Worm (Caenorhabditis elegans) whole organism, L4/young adult: ENCODE data around the gene hpo-26.

Experiments used
- W03F9.2 ChIP-seq: fragments of 150-350 bp; optimal IDR thresholded peaks from 2 replicates; lab custom pipeline; 2014; ENCODE audit warnings: missing biosample characterization, missing genetic modification characterization
- dao-5 ChIP-seq: sonication (generic microtip); optimal IDR thresholded peaks from 2 replicates; lab custom pipeline; 2016; ENCODE audit warnings: missing genotype, missing genetic modification characterization, moderate library complexity, missing compliant biosample characterization
- him-1 ChIP-seq: sonication (generic microtip); optimal IDR thresholded peaks from 2 replicates; lab custom pipeline; 2016; ENCODE audit warnings: missing genotype, missing genetic modification reagents, missing genetic modification characterization, missing compliant biosample characterization

Gene hpo-26

DNA sequence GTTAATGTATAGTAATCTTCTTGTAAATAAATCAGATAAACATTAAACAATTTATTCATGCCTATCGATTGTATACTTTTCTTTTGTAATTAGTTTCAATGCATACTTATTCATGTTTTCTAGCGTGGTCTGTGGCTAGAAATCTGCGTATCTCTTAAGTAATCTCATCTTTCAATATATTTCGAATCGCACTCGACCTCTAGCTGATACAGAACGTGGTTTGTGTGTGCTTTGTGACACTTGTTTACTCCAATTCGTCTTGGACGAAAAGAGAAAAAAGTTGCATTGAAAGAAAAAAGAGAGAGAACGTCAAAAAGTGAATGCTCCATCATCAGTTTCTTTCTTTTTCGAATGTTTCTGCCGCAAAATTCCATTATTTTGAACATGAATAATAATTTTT is 34.4 kb downstream of the hpo-26 start:
- TF ChIP-seq dao-5 (tag; lab: Kevin White, UChicago): no peak
- no peak for TF ChIP-seq W03F9.2
- no peak for TF ChIP-seq him-1

DNA sequence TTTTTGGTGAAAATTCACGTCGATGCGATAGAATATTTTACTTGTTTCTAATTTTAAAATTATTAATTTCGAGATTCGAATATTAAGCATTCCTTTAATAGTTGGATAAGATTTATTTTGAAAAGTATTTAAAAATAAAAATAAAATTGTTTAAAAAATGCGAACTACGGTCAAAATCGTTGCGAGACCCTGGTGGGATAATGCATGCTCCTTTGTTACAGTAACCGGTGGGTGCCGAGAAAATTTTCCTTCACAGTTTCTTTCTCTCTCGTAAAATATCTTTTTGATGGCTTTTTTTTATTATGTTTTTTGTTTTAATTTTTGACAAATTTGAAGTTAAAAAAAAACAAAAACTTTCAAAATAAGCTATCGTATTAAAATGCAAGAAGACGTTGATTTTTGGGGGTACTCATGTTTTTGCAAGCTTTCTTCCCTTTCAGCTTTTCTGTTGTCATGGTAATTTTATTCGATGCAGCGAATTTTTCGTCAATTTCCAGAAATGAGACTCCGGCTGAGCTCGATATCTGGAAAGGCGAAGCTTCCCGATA is 36.2 kb downstream of the hpo-26 start, which contains the start of gene dgtr-1:
Gene dgtr-1 (plus strand): TSS at position 498 of the 548 bp plus-strand sequence.
- no peak for TF ChIP-seq him-1
- TF ChIP-seq W03F9.2: peak; percentile 23

DNA sequence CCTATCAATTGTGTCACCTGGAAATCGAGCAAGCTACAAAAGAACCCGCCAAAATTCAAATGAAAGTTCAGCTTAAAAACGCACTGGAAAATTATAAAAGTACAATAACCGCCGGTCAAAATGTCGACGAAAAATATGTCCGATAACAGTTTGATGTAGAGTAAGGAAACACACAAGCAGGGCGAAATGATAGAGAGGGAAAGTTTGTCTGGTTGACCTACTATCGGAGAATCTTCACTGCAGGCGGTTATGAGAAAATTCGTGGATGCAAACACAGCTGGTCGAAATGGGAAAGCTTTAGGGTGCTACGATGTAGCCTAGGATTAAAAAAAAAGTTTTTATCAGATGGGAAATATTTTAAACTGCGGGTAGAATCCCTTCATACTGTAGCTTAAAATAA is 37.5 kb downstream of the hpo-26 start:
- no peak for TF ChIP-seq him-1
- TF ChIP-seq dao-5 (tag; lab: Kevin White, UChicago): no peak
- TF ChIP-seq W03F9.2: no peak

DNA sequence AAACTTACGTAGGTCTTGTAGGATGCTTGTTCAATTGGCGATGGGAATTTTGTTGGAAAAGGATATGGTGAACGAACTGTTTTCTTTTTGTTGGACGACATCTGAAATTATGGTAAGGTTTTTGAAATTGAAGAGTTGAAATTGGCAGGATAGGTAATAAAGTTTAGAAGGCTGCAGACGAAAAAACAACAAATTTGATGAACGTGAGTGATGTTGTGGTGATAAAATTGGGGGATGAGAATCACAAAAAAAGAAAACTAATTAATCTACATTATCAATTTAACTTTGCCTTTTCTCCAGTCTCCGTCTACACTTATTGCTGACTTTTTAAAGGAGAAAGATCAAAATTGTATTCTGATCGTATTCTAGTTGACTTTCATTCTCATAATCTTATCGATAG is 39.0 kb downstream of the hpo-26 start, which contains the start of gene cpt-6:
Gene cpt-6 (minus strand): TSS at position 101 of the 400 bp plus-strand sequence.
- TF ChIP-seq W03F9.2 (no peak), dao-5 (tag; lab: Kevin White, UChicago) (no peak), him-1 (no peak)

DNA sequence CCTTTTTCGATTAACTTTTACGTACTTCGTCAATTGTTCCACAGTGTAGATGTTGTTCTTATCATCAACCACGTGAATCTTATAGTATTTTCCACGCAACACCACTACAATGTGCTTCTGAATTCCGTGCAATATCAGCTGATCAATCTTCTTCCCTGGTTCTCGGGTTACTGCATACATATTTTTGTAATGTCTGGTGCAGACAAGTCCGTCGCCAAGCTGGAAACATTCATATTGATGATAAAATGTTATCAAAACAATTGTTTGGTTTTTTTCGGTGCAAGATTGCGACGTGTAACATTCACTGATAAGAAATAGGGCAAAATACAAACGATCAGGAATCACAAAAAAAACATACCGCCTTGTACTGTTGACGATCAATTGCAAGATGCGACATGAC is 40.4 kb downstream of the hpo-26 start:
- TF ChIP-seq him-1 (no peak), dao-5 (tag; lab: Kevin White, UChicago) (no peak), W03F9.2 (no peak)

DNA sequence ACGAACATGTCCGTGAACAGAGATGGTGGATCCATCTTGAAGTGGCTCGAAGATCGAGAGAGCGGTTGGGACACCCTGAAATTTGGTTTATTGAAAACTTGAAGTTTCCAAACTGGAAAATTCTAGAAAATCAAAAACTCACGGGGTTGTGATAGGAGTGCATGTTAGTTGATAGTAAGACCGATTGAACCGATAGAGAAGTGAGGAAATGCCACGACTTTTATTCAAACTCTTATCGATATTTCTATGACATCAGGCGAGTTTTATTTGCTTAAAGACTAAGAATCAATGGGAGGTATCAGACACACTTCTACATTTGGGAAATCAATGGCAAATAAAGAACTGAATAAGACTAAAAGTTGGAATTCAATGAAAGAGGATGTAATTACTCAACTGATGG is 44.0 kb downstream of the hpo-26 start, which contains the start of gene lec-10:
Gene lec-10 (minus strand): TSS at position 272 of the 400 bp plus-strand sequence.
- TF ChIP-seq dao-5 (tag; lab: Kevin White, UChicago) (no peak), W03F9.2 (no peak), him-1 (no peak)

DNA sequence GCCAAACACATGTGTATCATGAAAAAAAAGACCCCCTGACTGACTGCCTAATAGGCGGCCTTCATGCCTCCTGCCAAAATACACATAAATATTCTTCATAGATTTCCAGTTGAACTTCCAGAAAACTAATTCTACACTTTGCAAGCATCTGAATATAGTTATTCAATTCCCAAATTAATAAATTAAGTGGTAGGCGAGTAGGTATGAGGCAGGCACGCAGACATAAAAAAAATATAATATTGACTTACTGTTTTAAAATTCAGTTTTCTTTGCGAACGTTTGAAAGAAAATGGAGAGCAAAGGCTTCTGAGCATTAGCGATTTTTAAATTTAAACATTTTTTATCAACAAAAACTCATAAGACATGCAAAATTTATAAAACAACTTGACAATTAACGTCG is 45.0 kb downstream of the hpo-26 start:
- no peak for TF ChIP-seq W03F9.2
- no peak for TF ChIP-seq him-1
- no peak for TF ChIP-seq dao-5 (tag; lab: Kevin White, UChicago)

DNA sequence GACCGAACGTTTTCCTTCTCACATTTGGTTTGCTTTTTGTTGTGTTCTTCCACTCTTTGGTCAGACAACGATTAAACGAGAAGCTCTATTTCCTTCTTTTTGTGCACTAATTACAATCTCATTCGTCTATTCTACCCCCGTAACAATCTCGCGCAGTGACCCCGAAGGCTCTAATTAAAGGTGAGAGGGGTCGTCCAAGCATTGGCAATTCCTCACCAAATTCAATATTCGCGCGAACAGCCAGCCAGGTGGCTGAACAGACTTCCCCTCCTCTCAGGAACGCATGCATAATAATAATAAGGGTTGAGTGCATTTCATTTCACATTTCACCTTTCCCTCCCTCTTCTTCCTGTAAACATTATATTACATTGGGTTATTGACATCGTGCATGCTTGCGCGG is 47.8 kb downstream of the hpo-26 start:
- no peak for TF ChIP-seq dao-5 (tag; lab: Kevin White, UChicago)
- TF ChIP-seq W03F9.2: no peak
- TF ChIP-seq him-1: no peak
